Fruit fly (Drosophila melanogaster): Measurements from ENCODE around the gene Etfb.

Gene Etfb

dm6 chr3R:29763154-29763553 is 39.6 kb downstream of the Etfb start:
- peak; percentile 94 for TF ChIP-seq pdm3 (GFP tag; optimal IDR thresholded peaks at IDR 0.05)
- peak; percentile 67 for TF ChIP-seq Lpt (GFP tag; optimal IDR thresholded peaks at IDR 0.05)
- peak; percentile 70 for TF ChIP-seq Ets96B (tag; optimal IDR thresholded peaks at IDR 0.05)
- no peak for TF ChIP-seq dac (GFP tag; optimal IDR thresholded peaks at IDR 0.05)
- peak; percentile 99 for TF ChIP-seq cyc (GFP tag; optimal IDR thresholded peaks at IDR 0.05)
- TF ChIP-seq CG10669 (GFP tag; optimal IDR thresholded peaks at IDR 0.05) = peak; percentile 83
- TF ChIP-seq Gug (GFP tag; IDR thresholded peaks at IDR 0.05) = peak; percentile 31; the same call in 1 of the 2 replicates
- peak; percentile 97 for TF ChIP-seq Sox14 (GFP tag; optimal IDR thresholded peaks at IDR 0.05)
- peak; percentile 77 for TF ChIP-seq CG15336 (GFP tag; IDR thresholded peaks at IDR 0.05)
- TF ChIP-seq CG6808 (GFP tag; optimal IDR thresholded peaks at IDR 0.05) = peak; percentile 66
- TF ChIP-seq Eip93F (GFP tag; optimal IDR thresholded peaks at IDR 0.05) = peak; percentile 96
- TF ChIP-seq CG3032 (tag; optimal IDR thresholded peaks at IDR 0.05) = peak; percentile 76
- peak; percentile 89 for TF ChIP-seq CG10631 (GFP tag; optimal IDR thresholded peaks at IDR 0.05)
- TF ChIP-seq CG3919 (GFP tag; optimal IDR thresholded peaks at IDR 0.05) = peak; percentile 97
- TF ChIP-seq CG16779 (tag; optimal IDR thresholded peaks at IDR 0.05) = peak; percentile 38
- TF ChIP-seq net (GFP tag; optimal IDR thresholded peaks at IDR 0.05) = peak; percentile 86
- TF ChIP-seq CG31627 (GFP tag; optimal IDR thresholded peaks at IDR 0.05) = peak; percentile 99
- TF ChIP-seq CG6854 (GFP tag; optimal IDR thresholded peaks at IDR 0.05) = peak; percentile 96
- peak; percentile 94 for TF ChIP-seq CG34406 (GFP tag; optimal IDR thresholded peaks at IDR 0.05)
- peak; percentile 68 for TF ChIP-seq dsx (GFP tag; optimal IDR thresholded peaks at IDR 0.05; ENCODE audit: poor library complexity, severe bottlenecking)
- TF ChIP-seq fkh (GFP tag; optimal IDR thresholded peaks at IDR 0.05) = no peak
- TF ChIP-seq CG11294 (GFP tag; IDR thresholded peaks at IDR 0.05) = peak; percentile 65; the same call in 1 of the 2 replicates
- TF ChIP-seq achi (GFP tag; optimal IDR thresholded peaks at IDR 0.05) = peak; percentile 90
- TF ChIP-seq fd85E (GFP tag; optimal IDR thresholded peaks at IDR 0.05) = peak; percentile 83
- TF ChIP-seq ss (GFP tag; optimal IDR thresholded peaks at IDR 0.05) = peak; percentile 39 to 73
- TF ChIP-seq fd59A (GFP tag; optimal IDR thresholded peaks at IDR 0.05) = peak; percentile 60
- peak; percentile 97 for TF ChIP-seq CG11902 (GFP tag; optimal IDR thresholded peaks at IDR 0.05)
- peak; percentile 99 for TF ChIP-seq topi (GFP tag; optimal IDR thresholded peaks at IDR 0.05)
- TF ChIP-seq Blimp-1 (GFP tag; optimal IDR thresholded peaks at IDR 0.05) = peak; percentile 92
- TF ChIP-seq eg (GFP tag; IDR thresholded peaks at IDR 0.05) = peak; percentile 83
- TF ChIP-seq CG32006 (GFP tag; optimal IDR thresholded peaks at IDR 0.05) = peak; percentile 70
- TF ChIP-seq Hr4 (GFP tag; optimal IDR thresholded peaks at IDR 0.05) = peak; percentile 79
- TF ChIP-seq vri (GFP tag; optimal IDR thresholded peaks at IDR 0.05) = peak; percentile 96
- peak; percentile 95 for TF ChIP-seq CG6792 (GFP tag; optimal IDR thresholded peaks at IDR 0.05)
- TF ChIP-seq CG11762 (GFP tag; optimal IDR thresholded peaks at IDR 0.05; ENCODE audit: insufficient read depth) = peak; percentile 90
- TF ChIP-seq Ets21C (GFP tag; optimal IDR thresholded peaks at IDR 0.05) = peak; percentile 98
- TF ChIP-seq Eip75B (GFP tag; optimal IDR thresholded peaks at IDR 0.05) = peak; percentile 93
- TF ChIP-seq CG9139 (GFP tag; optimal IDR thresholded peaks at IDR 0.05) = peak; percentile 53
- peak; percentile 90 for TF ChIP-seq CG6163 (GFP tag; IDR thresholded peaks at IDR 0.05)
- TF ChIP-seq salr (GFP tag; optimal IDR thresholded peaks at IDR 0.05) = peak; percentile 61 to 65
- peak; percentile 72 for TF ChIP-seq CG1621 (tag; optimal IDR thresholded peaks at IDR 0.05)
- peak; percentile 22 for TF ChIP-seq CG4318 (GFP tag; optimal IDR thresholded peaks at IDR 0.05)
- TF ChIP-seq Hr38 (GFP tag; optimal IDR thresholded peaks at IDR 0.05) = no peak
- peak; percentile 93 for TF ChIP-seq CG8632 (GFP tag; optimal IDR thresholded peaks at IDR 0.05)
- TF ChIP-seq CG7368 (GFP tag; optimal IDR thresholded peaks at IDR 0.05) = peak; percentile 93
- TF ChIP-seq Met (GFP tag; optimal IDR thresholded peaks at IDR 0.05) = peak; percentile 97
- peak; percentile 98 for TF ChIP-seq Smox (GFP tag; optimal IDR thresholded peaks at IDR 0.05)
- peak; percentile 73 for TF ChIP-seq spab (GFP tag; optimal IDR thresholded peaks at IDR 0.05)
- peak; percentile 96 for TF ChIP-seq Sox15 (GFP tag; optimal IDR thresholded peaks at IDR 0.05)
- TF ChIP-seq Sox102F (GFP tag; optimal IDR thresholded peaks at IDR 0.05) = peak; percentile 99
- peak; percentile 48 for TF ChIP-seq CG6276 (GFP tag; optimal IDR thresholded peaks at IDR 0.05)
